Fruit fly (Drosophila melanogaster): ENCODE data around the gene ImpL2.

Gene ImpL2

DNA sequence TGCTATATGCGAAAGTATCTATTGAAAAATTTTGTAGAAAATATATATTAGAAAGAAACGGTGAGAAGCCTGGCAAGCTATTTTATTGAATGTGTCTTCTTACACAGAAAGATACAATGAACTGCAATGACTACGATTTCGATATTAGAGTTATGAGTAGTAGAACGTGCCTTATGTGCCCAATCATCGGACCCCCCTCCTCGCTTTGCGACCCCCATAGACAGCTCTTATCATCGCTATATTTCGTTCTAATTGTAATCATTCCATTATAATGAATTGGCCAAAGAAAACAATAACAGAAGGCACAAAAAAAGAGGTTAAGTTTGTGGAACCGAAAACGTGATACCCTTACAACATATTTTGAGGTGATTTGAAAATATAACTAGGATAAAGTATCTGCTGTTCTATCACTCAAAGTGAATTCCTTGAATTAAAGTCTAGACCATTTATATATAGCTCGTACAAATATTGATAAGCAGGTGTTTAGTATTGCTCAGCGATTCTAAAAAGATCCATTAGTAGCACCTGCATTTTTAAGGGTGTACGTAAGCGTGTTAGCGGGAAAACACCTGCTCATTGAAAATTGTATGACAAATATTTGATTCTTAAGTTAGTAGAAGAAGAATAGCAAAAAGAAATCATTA is 3.1 kb downstream of the ImpL2 start:
- TF ChIP-seq CG11617 (GFP tag; optimal IDR thresholded peaks at IDR 0.05) (no peak), kay (GFP tag; ENCODE audit: borderline replicate concordance) (peak; percentile 50), bab1 (GFP tag; optimal IDR thresholded peaks at IDR 0.05) (no peak), CG33017 (tag; optimal IDR thresholded peaks at IDR 0.05) (no peak), cnc (optimal IDR thresholded peaks at IDR 0.05) (no peak), pad (GFP tag; optimal IDR thresholded peaks at IDR 0.05) (no peak), CG1620 (GFP tag; optimal IDR thresholded peaks at IDR 0.05) (no peak)

DNA sequence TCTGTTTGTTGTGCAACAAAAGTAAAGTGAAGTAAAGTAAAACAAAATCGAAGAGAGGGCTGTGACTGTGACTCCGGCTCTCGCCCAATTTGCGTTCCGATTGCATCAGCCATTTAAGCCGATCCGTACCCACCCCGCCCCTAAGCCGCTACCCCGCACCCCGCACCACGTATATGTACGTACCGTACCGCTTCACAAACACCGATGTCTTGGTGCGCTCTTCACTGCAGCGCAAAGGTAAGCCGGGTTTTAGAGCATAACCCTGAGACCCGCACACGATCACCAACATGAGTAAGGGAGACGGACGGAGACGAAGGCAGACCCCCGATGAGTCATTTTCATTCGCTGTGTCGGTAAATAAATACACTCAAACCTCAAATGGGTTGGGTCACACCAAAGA is 3.7 kb downstream of the ImpL2 start:
- no peak for TF ChIP-seq Crg-1 (GFP tag; optimal IDR thresholded peaks at IDR 0.05)
- peak; percentile 89 for TF ChIP-seq tj (GFP tag; optimal IDR thresholded peaks at IDR 0.05)
- TF ChIP-seq Clk (GFP tag; optimal IDR thresholded peaks at IDR 0.05): no peak

DNA sequence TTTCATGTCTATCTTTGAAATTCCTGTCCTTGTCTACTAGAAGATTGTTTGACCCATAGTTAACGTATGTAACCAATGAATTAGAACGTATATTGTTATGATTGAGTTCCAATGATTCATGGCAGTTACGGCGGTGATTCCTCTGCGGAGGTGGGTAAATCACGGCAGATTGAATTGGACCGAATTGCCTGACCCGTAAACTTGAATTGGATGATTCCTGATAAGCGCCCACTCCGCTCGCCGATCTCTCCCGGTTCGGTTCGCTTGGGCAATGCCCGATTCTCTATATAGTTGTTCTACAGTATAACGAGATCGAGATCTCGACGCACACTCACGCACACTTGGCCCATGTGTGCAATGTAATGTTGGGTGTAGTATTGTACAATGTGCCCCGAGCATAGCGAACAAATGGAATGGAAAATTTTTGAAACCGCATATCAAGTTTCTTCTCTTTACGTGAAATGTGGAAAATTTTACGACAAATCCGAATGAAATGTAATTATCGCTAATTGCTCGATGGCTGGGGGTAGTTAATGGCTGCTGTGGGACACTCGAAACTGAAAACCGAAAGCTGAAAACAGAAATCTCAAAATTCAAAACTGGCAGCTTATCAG is 4.4 kb downstream of the ImpL2 start:
- no peak for TF ChIP-seq CG5204 (GFP tag; optimal IDR thresholded peaks at IDR 0.05)

DNA sequence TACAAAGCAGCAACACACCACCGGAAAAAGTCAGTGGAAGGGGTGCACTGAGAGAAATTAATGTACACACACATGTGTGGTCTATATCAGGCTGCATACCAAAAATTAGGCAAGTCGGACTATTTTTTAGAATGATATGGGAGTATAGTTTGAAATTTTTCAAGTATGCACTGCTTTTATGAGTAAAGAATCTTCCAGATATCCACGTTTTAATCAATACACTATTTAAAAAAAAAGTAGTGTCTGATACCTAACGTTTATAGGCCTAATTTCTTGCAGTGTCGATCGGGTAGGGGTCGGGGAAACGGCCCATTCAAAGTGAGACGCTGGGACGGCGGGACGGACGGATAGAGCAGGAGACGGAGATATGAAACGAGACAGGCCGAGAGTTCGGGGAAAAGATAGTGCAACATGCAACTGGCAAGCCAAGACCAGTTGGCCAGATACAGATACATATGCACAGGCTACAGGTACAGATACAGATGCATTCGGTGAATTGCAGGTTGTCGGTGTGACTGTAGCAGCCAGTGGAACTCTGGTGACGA is 5.5 kb downstream of the ImpL2 start:
- no peak for TF ChIP-seq kay (GFP tag; ENCODE audit: borderline replicate concordance)
- no peak for TF ChIP-seq Clk (GFP tag; optimal IDR thresholded peaks at IDR 0.05)
- peak; percentile 3 for TF ChIP-seq tj (GFP tag; optimal IDR thresholded peaks at IDR 0.05)
- peak; percentile 12 for TF ChIP-seq pad (GFP tag; optimal IDR thresholded peaks at IDR 0.05)
- no peak for TF ChIP-seq CG11617 (GFP tag; optimal IDR thresholded peaks at IDR 0.05)
- no peak for TF ChIP-seq CG7045 (GFP tag; optimal IDR thresholded peaks at IDR 0.05)
- TF ChIP-seq Hr96 (GFP tag; optimal IDR thresholded peaks at IDR 0.05): peak; percentile 43
- TF ChIP-seq cnc (optimal IDR thresholded peaks at IDR 0.05): no peak
- no peak for TF ChIP-seq CG14711 (tag; optimal IDR thresholded peaks at IDR 0.05)
- no peak for TF ChIP-seq Mnt (GFP tag; optimal IDR thresholded peaks at IDR 0.05)
- TF ChIP-seq CG7101 (tag; optimal IDR thresholded peaks at IDR 0.05): peak; percentile 4
- TF ChIP-seq bab1 (GFP tag; optimal IDR thresholded peaks at IDR 0.05): peak; percentile 2
- TF ChIP-seq CG12768 (GFP tag; optimal IDR thresholded peaks at IDR 0.05): no peak
- no peak for TF ChIP-seq Crg-1 (GFP tag; optimal IDR thresholded peaks at IDR 0.05)

DNA sequence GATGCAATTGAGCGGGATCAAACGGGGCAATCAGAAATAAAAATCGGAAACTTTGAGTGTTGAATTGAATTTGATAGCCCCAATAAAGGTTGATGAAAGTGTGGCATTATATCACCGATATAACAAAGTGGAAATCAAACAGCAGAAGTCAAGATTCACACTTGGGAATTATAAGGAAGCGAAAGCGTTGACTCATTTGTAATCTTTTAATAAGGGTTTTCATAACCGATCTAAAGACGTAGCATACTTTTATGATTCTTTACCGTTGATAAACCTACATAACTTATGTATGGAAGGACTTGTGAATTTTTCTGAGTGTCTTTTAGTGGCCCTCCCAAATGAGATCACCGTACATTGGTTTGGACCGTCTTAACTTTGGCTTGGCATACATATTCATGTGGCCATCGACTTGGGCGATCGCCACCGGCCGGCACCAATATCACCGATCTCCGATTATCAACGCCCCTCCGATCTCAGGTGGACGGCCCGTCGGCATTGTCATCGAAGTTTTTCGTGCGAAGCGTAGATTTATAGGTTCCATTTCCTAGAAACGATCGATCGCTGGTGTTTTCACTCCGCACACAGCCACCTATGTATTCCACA is 6.5 kb downstream of the ImpL2 start:
- TF ChIP-seq toe (GFP tag; optimal IDR thresholded peaks at IDR 0.05) (no peak), Hr96 (GFP tag; optimal IDR thresholded peaks at IDR 0.05) (no peak), Mnt (GFP tag; optimal IDR thresholded peaks at IDR 0.05) (no peak), kay (GFP tag; ENCODE audit: borderline replicate concordance) (no peak), CG5204 (GFP tag; optimal IDR thresholded peaks at IDR 0.05) (no peak), CG1620 (GFP tag; optimal IDR thresholded peaks at IDR 0.05) (no peak), bab1 (GFP tag; optimal IDR thresholded peaks at IDR 0.05) (no peak), Crg-1 (GFP tag; optimal IDR thresholded peaks at IDR 0.05) (no peak)

DNA sequence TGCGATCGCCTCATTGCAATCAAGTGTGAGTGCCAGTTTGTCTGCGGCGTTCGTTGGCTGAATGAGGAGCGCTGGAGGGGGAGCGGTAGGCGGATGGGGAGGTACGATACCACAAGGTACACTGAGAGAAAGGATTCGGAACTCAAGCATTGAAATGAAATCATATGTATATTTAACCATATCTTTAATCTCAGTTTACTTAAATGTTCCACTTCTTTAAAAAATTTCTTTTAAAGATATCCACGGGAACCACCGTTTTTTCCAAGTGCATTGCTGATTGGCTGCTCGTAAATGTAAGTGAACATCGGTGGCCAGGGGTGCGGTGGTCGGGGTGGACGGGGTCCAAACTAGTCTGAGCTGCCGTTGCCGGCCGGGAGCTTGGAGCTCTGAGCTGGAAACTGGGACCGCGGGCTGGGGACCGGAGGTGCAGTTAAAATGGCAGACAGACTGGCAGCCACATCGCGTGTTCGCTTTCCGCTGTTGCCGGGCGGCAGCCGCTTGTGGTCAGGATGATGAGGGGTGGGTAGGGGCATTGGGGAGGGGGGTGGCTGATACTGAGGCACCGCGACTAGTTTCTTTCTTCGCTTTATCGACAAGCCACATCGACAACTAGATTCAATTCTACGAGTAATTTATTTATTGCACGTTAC is 7.6 kb downstream of the ImpL2 start:
- TF ChIP-seq kay (GFP tag; ENCODE audit: borderline replicate concordance) (no peak), CG7101 (tag; optimal IDR thresholded peaks at IDR 0.05) (peak; percentile 81), pad (GFP tag; optimal IDR thresholded peaks at IDR 0.05) (peak; percentile 53), cnc (optimal IDR thresholded peaks at IDR 0.05) (no peak), CG12768 (GFP tag; optimal IDR thresholded peaks at IDR 0.05) (peak; percentile 91), tj (GFP tag; optimal IDR thresholded peaks at IDR 0.05) (peak; percentile 47), CG1620 (GFP tag; optimal IDR thresholded peaks at IDR 0.05) (peak; percentile 54), Mnt (GFP tag; optimal IDR thresholded peaks at IDR 0.05) (no peak), bab1 (GFP tag; optimal IDR thresholded peaks at IDR 0.05) (peak; percentile 27), CG7045 (GFP tag; optimal IDR thresholded peaks at IDR 0.05) (peak; percentile 85), CG33017 (tag; optimal IDR thresholded peaks at IDR 0.05) (peak; percentile 85), cic (GFP tag; optimal IDR thresholded peaks at IDR 0.05) (peak; percentile 26), ovo (GFP tag; optimal IDR thresholded peaks at IDR 0.05) (no peak), toe (GFP tag; optimal IDR thresholded peaks at IDR 0.05) (peak; percentile 86), CG5204 (GFP tag; optimal IDR thresholded peaks at IDR 0.05) (peak; percentile 86), CG11617 (GFP tag; optimal IDR thresholded peaks at IDR 0.05) (peak; percentile 60), CG14711 (tag; optimal IDR thresholded peaks at IDR 0.05) (peak; percentile 65), Crg-1 (GFP tag; optimal IDR thresholded peaks at IDR 0.05) (no peak), Clk (GFP tag; optimal IDR thresholded peaks at IDR 0.05) (peak; percentile 73), Hr96 (GFP tag; optimal IDR thresholded peaks at IDR 0.05) (peak; percentile 79)
